Worm (Caenorhabditis elegans) whole organism, L4 larva: ENCODE results near the gene C37H5.13.

Experiments used
- F10B5.3 ChIP-seq: sonication (generic microtip); optimal IDR thresholded peaks from 2 replicates; lab custom pipeline; 2016; ENCODE audit warnings: mild to moderate bottlenecking, missing genetic modification characterization, missing compliant biosample characterization
- F26F4.8 ChIP-seq: fragments of 200-800 bp; sonication (Bioruptor generic); conservative IDR thresholded peaks from 2 replicates; pipeline ENCODE4 v1.3.6; 2022; ENCODE audit warnings: missing genetic modification characterization, missing compliant biosample characterization
- Y105C5A.15 ChIP-seq: fragments of 200-800 bp; sonication (Bioruptor generic); IDR thresholded peaks from 2 replicates; pipeline ENCODE4 v1.3.6; 2022; ENCODE audit warnings: missing genetic modification characterization, missing compliant biosample characterization
- Y5F2A.4 ChIP-seq: fragments of 200-800 bp; sonication (Bioruptor generic); optimal IDR thresholded peaks from 2 replicates; lab custom pipeline; 2018; ENCODE audit warnings: mild to moderate bottlenecking, missing genetic modification characterization, missing compliant biosample characterization
- ZK337.2 ChIP-seq: fragments of 200-800 bp; sonication (Bioruptor generic); IDR thresholded peaks from 2 replicates; pipeline ENCODE4 v1.3.6; 2022; ENCODE audit warnings: missing genetic modification reagents, missing genetic modification characterization, missing compliant biosample characterization
- ZK546.5 ChIP-seq, 2 experiments: sonication (generic microtip); optimal IDR thresholded peaks; 2 replicates each; lab custom pipeline; 2017; ENCODE audit warnings: missing biosample characterization in 2 of 2, missing genetic modification characterization in 2 of 2
- aha-1 ChIP-seq: fragments of 150-350 bp; peaks from one replicate; lab custom pipeline; 2014; ENCODE audit warnings: missing biosample characterization, missing genetic modification characterization
- ama-1 ChIP-seq: fragments of 150-350 bp; optimal IDR thresholded peaks from 2 replicates; lab custom pipeline; 2014; ENCODE audit warnings: inconsistent platforms, mixed read lengths
- ceh-62 ChIP-seq: sonication (generic microtip); optimal IDR thresholded peaks from 2 replicates; lab custom pipeline; 2017; ENCODE audit warnings: missing biosample characterization, missing genetic modification characterization
- ces-1 ChIP-seq: fragments of 150-350 bp; sonication (generic microtip); optimal IDR thresholded peaks from 4 replicates; lab custom pipeline; 2014; ENCODE audit warnings: missing biosample characterization, missing genetic modification reagents, missing genetic modification characterization
- cey-2 ChIP-seq: sonication (generic microtip); optimal IDR thresholded peaks from 3 replicates; lab custom pipeline; 2017; ENCODE audit warnings: missing genetic modification characterization, mild to moderate bottlenecking, missing compliant biosample characterization, antibody characterized with exemption, borderline replicate concordance; ENCODE audit not compliant: insufficient read depth
- daf-12 ChIP-seq: fragments of 150-350 bp; optimal IDR thresholded peaks from 2 replicates; lab custom pipeline; 2014; ENCODE audit warnings: missing biosample characterization, missing genetic modification reagents, missing genetic modification characterization
- dmd-6 ChIP-seq: fragments of 200-800 bp; sonication (Bioruptor generic); IDR thresholded peaks from 2 replicates; pipeline ENCODE4 v1.3.6; 2022; ENCODE audit warnings: missing genetic modification reagents, missing genetic modification characterization, missing compliant biosample characterization
- dmd-8 ChIP-seq: fragments of 200-800 bp; sonication (Bioruptor generic); IDR thresholded peaks from 2 replicates; pipeline ENCODE4 v1.3.6; 2022; ENCODE audit warnings: missing genetic modification characterization, missing compliant biosample characterization
- dmd-9 ChIP-seq: fragments of 200-800 bp; sonication (Bioruptor generic); IDR thresholded peaks from 2 replicates; pipeline ENCODE4 v1.3.6; 2022; ENCODE audit warnings: missing genetic modification reagents, missing genetic modification characterization, missing compliant biosample characterization
- dve-1 ChIP-seq: sonication (generic microtip); optimal IDR thresholded peaks from 2 replicates; lab custom pipeline; 2017; ENCODE audit warnings: antibody characterized with exemption, mild to moderate bottlenecking, missing genetic modification characterization, missing compliant biosample characterization; ENCODE audit not compliant: insufficient read depth
- hmg-1.1 ChIP-seq: fragments of 200-800 bp; sonication (Bioruptor generic); IDR thresholded peaks from 2 replicates; pipeline ENCODE4 v1.3.6; 2022; ENCODE audit warnings: missing genetic modification reagents, missing genetic modification characterization, missing compliant biosample characterization
- jun-1 ChIP-seq: fragments of 150-350 bp; optimal IDR thresholded peaks from 2 replicates; lab custom pipeline; 2014; ENCODE audit warnings: missing biosample characterization, missing genetic modification reagents, missing genetic modification characterization
- lin-13 ChIP-seq: fragments of 150-350 bp; optimal IDR thresholded peaks from 2 replicates; lab custom pipeline; 2014; ENCODE audit warnings: missing biosample characterization, missing genetic modification reagents, missing genetic modification characterization
- lin-15B ChIP-seq: fragments of 150-350 bp; sonication (generic microtip); optimal IDR thresholded peaks from 3 replicates; lab custom pipeline; 2014; ENCODE audit warnings: missing biosample characterization, missing genetic modification characterization
- lsy-2 ChIP-seq, 2 experiments: fragments of 150-350 bp in 1 of 2; sonication (generic microtip) in 1 of 2; optimal IDR thresholded peaks; 2 replicates each; lab custom pipeline; 2014 to 2017; ENCODE audit warnings: missing biosample characterization in 2 of 2, missing genetic modification characterization in 2 of 2
- mdt-29 ChIP-seq: fragments of 200-800 bp; sonication (Bioruptor generic); IDR thresholded peaks from 2 replicates; pipeline ENCODE4 v1.3.6; 2022; ENCODE audit warnings: missing genetic modification reagents, missing genetic modification characterization, missing compliant biosample characterization
- mxl-3 ChIP-seq: fragments of 200-800 bp; sonication (Bioruptor generic); optimal IDR thresholded peaks from 2 replicates; lab custom pipeline; 2018; ENCODE audit warnings: mild to moderate bottlenecking, missing genetic modification characterization, missing compliant biosample characterization
- nhr-102 ChIP-seq: sonication (generic microtip); optimal IDR thresholded peaks from 2 replicates; lab custom pipeline; 2016; ENCODE audit warnings: mild to moderate bottlenecking, missing genetic modification characterization, moderate library complexity, missing compliant biosample characterization
- nhr-11 ChIP-seq: fragments of 150-350 bp; optimal IDR thresholded peaks from 2 replicates; lab custom pipeline; 2014; ENCODE audit warnings: missing biosample characterization, missing genetic modification characterization
- nhr-28 ChIP-seq: fragments of 150-350 bp; optimal IDR thresholded peaks from 2 replicates; lab custom pipeline; 2014; ENCODE audit warnings: missing biosample characterization, missing genetic modification characterization
- nhr-41 ChIP-seq: fragments of 200-800 bp; sonication (Bioruptor generic); IDR thresholded peaks from 2 replicates; pipeline ENCODE4 v1.3.6; 2022; ENCODE audit warnings: missing genetic modification reagents, missing genetic modification characterization, missing compliant biosample characterization
- nhr-42 ChIP-seq: fragments of 200-800 bp; sonication (Bioruptor generic); IDR thresholded peaks from 2 replicates; pipeline ENCODE4 v1.3.6; 2022; ENCODE audit warnings: missing genetic modification characterization, missing compliant biosample characterization
- nhr-77 ChIP-seq: fragments of 150-350 bp; optimal IDR thresholded peaks from 2 replicates; lab custom pipeline; 2014; ENCODE audit warnings: missing biosample characterization, missing genetic modification characterization
- php-3 ChIP-seq: fragments of 200-800 bp; sonication (Bioruptor generic); IDR thresholded peaks from 2 replicates; pipeline ENCODE4 v1.3.6; 2022; ENCODE audit warnings: missing genetic modification reagents, missing genetic modification characterization, missing compliant biosample characterization
- rbr-2 ChIP-seq: sonication (generic microtip); optimal IDR thresholded peaks from 2 replicates; lab custom pipeline; 2016; ENCODE audit warnings: missing genotype, missing genetic modification characterization, missing compliant biosample characterization
- skn-1 ChIP-seq: fragments of 150-350 bp; optimal IDR thresholded peaks from 2 replicates; lab custom pipeline; 2014; ENCODE audit warnings: missing biosample characterization, missing genetic modification characterization
- spr-1 ChIP-seq: sonication (generic microtip); optimal IDR thresholded peaks from 2 replicates; lab custom pipeline; 2016; ENCODE audit warnings: mild to moderate bottlenecking, missing genetic modification characterization, missing compliant biosample characterization
- tra-1 ChIP-seq: fragments of 200-800 bp; sonication (Bioruptor generic); IDR thresholded peaks from 2 replicates; pipeline ENCODE4 v1.3.6; 2022; ENCODE audit warnings: missing genetic modification reagents, missing genetic modification characterization, missing compliant biosample characterization
- zip-11 ChIP-seq: fragments of 200-800 bp; sonication (Bioruptor generic); IDR thresholded peaks from 2 replicates; pipeline ENCODE4 v1.3.6; 2022; ENCODE audit warnings: missing genetic modification characterization, missing compliant biosample characterization

The C37H5.13 gene

DNA sequence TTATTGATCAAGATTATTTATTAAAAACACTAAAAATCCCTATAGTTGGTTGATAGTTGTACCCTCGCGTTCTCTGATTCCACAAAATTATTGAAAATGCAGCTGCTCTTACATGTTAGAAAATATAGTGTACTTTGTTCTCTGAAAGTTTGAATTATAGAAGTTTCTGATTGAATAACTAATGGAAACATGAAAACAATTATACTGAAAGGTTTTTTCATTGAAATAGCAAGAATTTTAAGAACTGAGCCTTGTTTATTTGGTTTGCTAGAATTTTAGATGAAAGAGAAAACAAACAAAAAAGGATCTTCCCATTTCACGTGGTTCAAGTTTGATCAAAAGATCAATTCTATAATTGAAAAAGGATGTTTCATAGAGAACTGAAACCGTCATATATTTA lies 4.8 kb upstream of the C37H5.13 start:
- TF ChIP-seq nhr-28 (tag; lab: Kevin White, UChicago) (no peak), skn-1 (tag; lab: Kevin White, UChicago) (no peak), hmg-1.1 (GFP tag; lab: Robert Waterston, UW) (no peak), F26F4.8 (GFP tag; lab: Robert Waterston, UW) (no peak), jun-1 (tag; lab: Kevin White, UChicago) (no peak), ceh-62 (tag; lab: Kevin White, UChicago) (no peak), php-3 (no peak), daf-12 (tag; lab: Kevin White, UChicago) (no peak), nhr-41 (GFP tag; lab: Robert Waterston, UW) (no peak)

DNA sequence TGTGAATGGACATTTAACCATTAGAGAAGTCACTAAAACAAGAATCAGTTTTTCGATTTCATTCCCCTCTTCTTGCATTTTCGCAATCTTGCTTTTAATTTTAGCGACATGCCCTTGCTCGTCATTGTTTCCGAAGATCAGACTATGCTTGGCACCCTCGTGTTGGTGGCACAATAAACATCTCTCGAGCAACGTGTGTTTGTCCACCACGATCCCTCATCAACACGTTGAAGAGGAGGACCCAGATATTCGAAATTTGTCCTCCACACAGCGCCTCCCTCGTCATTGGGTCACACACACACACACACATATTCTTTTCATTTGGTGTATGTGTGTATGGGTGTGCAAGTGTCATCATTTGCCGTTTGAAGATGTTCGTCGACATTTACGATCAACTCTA lies 2.6 kb upstream of the C37H5.13 start, which contains the start of gene srd-32:
Gene srd-32 (plus strand): TSS at position 301 of the 400 bp plus-strand sequence.
- peak; percentile 39 for TF ChIP-seq mxl-3 (GFP tag; lab: Kevin White, UChicago)
- TF ChIP-seq dmd-6 (GFP tag; lab: Robert Waterston, UW) = no peak

- no peak for TF ChIP-seq F10B5.3 (tag; lab: Kevin White, UChicago)
- TF ChIP-seq, all 104 proteins: peak for 0
These were observed 1.6 kb upstream of the C37H5.13 start for ce11 chrV:4864330-4864729.

DNA sequence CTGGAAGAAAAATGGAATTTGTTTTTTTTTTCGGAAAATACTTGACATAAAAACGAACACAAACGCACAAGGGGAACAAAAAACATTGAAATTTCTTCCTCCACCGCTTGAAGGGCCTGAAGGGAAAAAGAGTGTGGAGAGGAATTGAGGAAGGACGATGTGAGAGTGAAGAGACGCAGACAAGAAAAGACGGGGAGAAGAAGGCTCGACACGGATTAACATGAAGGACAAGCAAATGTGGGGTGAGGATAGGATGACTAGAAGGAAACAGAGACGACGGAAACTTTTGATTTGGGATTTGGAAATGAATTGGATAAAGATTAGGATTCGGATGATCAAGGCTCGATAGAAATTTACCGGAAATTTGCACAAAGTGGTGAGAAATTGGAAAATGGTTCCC lies 2.2 kb downstream of the C37H5.13 start:
- TF ChIP-seq rbr-2 (tag; lab: Kevin White, UChicago) (peak; percentile 48), aha-1 (peak; percentile 27), lsy-2 (tag; optimal IDR thresholded peaks at IDR 0.05; lab: Kevin White, UChicago) (peak in 1 of 2 experiments; percentile 5), nhr-28 (tag; lab: Kevin White, UChicago) (no peak)

DNA sequence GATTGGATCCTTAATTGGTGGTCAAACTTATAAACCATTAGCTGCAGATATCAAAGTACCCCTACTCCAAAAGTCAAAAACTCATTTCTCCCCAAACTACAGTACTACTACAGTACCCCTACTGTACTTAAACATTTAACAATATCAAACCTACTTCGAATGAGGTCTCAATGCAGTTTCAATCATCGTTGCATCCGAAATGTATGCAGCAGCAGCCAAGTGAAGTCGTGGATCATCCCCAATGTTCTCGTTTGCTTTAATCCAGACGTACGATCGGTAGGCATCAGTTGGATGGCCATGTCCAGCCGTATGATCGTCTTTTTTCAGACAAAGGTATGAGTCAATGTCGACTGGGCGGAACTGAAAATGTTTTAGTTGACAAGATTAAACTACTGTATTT lies 5.2 kb downstream of the C37H5.13 start:
- TF ChIP-seq aha-1 = peak; percentile 91
- no peak for TF ChIP-seq nhr-11 (tag; lab: Kevin White, UChicago)

ce11 chrV:4851969-4852368 lies 10.8 kb downstream of the C37H5.13 start:
- no peak for TF ChIP-seq ZK546.5 (tag; optimal IDR thresholded peaks at IDR 0.05; lab: Kevin White, UChicago)
- no peak for TF ChIP-seq Y105C5A.15 (GFP tag; lab: Robert Waterston, UW)
- TF ChIP-seq lin-13 (GFP tag; lab: Kevin White, UChicago) = no peak
- no peak for TF ChIP-seq ama-1 (lab: Kevin White, UChicago)
- no peak for TF ChIP-seq ZK337.2 (GFP tag; lab: Robert Waterston, UW)

DNA sequence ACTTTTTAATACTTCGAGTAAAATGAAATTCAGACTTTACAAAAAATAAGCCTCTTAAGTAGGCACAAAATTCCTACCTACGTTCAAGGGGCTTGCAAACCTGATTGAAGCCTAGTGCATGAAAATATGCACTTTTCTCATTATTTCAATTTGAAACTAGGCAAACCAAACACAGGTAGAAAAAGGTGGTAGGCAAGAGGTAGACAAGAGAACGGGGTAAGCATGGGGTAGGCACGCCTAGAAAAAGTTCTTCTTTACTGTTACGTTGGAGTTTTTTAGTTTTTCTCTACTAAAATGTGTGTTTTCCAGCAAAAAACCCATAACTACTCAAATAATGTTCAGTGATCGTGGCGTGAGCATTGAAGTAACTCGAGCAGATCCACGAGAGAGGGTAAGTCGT lies 11.6 kb downstream of the C37H5.13 start, which contains the start of gene nex-4:
Gene nex-4 (plus strand): TSS at position 301 of the 400 bp plus-strand sequence.
- TF ChIP-seq spr-1 (tag; lab: Kevin White, UChicago) (no peak), dmd-8 (no peak)

ce11 chrV:4850446-4850845 lies 12.3 kb downstream of the C37H5.13 start:
- TF ChIP-seq zip-11 (GFP tag; lab: Robert Waterston, UW) (no peak), dmd-9 (GFP tag; lab: Robert Waterston, UW) (no peak), mdt-29 (GFP tag; lab: Robert Waterston, UW) (no peak), ces-1 (GFP tag; lab: Kevin White, UChicago) (no peak), spr-1 (tag; lab: Kevin White, UChicago) (no peak), rbr-2 (tag; lab: Kevin White, UChicago) (no peak), lin-15B (tag; lab: Kevin White, UChicago) (no peak), cey-2 (no peak), skn-1 (tag; lab: Kevin White, UChicago) (no peak), nhr-42 (no peak), php-3 (no peak), nhr-102 (tag; lab: Kevin White, UChicago) (no peak), nhr-77 (tag; lab: Kevin White, UChicago) (no peak), Y5F2A.4 (GFP tag; lab: Kevin White, UChicago) (no peak), tra-1 (no peak), dve-1 (tag; lab: Kevin White, UChicago) (no peak), jun-1 (tag; lab: Kevin White, UChicago) (no peak)
